Worm (Caenorhabditis elegans) whole organism, L3 larva: Measurements from ENCODE around the gene clec-255.

Source experiments
- ceh-82 ChIP-seq: fragments of 150-350 bp; optimal IDR thresholded peaks from 2 replicates; lab custom pipeline; 2014; ENCODE audit warnings: missing biosample characterization, missing genetic modification characterization
- elt-1 ChIP-seq: fragments of 150-350 bp; optimal IDR thresholded peaks from 2 replicates; lab custom pipeline; 2014; ENCODE audit warnings: missing biosample characterization, missing genetic modification characterization
- elt-3 ChIP-seq, 3 experiments: fragments of 150-350 bp in 1 of 3; sonication (generic microtip) in 2 of 3; optimal IDR thresholded peaks; 2 replicates in 2 of 3; 4 replicates in 1 of 3; lab custom pipeline; 2014 to 2017; ENCODE audit warnings: missing biosample characterization in 3 of 3, missing genetic modification characterization in 3 of 3
- fos-1 ChIP-seq: fragments of 150-350 bp; optimal IDR thresholded peaks from 2 replicates; lab custom pipeline; 2014; ENCODE audit warnings: missing biosample characterization, missing genetic modification characterization
- nhr-12 ChIP-seq: fragments of 150-350 bp; optimal IDR thresholded peaks from 2 replicates; lab custom pipeline; 2014; ENCODE audit warnings: missing biosample characterization, missing genetic modification characterization

DNA sequence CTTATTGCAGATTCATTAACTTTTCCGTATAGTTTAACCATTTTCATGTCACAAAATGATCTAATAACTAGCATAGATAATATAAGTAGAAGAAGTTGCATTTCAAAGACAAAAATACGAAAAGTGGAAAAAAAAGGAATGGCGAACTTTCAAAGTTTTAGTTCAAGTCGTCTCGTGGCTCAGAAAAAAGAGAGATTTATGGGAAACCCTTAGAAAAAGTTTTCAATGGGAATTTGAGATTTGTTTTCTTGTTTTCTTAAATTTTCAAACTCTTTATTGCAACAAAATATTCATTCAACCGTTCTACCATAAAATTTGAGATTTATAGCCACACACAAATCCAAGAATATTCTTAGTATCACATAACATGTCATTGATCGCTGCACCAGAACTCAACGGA is 28.4 kb downstream of the clec-255 start, which contains the start of gene clec-250:
- TF ChIP-seq elt-3 (tag; optimal IDR thresholded peaks at IDR 0.05; lab: Kevin White, UChicago) (no peak), elt-1 (tag; lab: Kevin White, UChicago) (no peak), nhr-12 (tag; lab: Kevin White, UChicago) (no peak), fos-1 (tag; lab: Kevin White, UChicago) (no peak), ceh-82 (tag; lab: Kevin White, UChicago) (no peak)
